Worm (Caenorhabditis elegans) whole organism, late embryonic: Measurements from ENCODE around the gene C49C3.7.

Experiments
- C08G9.2 ChIP-seq: sonication (generic microtip); optimal IDR thresholded peaks from 2 replicates; lab custom pipeline; 2016; ENCODE audit warnings: mild to moderate bottlenecking, missing genetic modification characterization, moderate library complexity, missing compliant biosample characterization
- C38D4.7 ChIP-seq: fragments of 200-800 bp; sonication (Bioruptor generic); optimal IDR thresholded peaks from 2 replicates; lab custom pipeline; 2018; ENCODE audit warnings: mild to moderate bottlenecking, missing genetic modification characterization, moderate library complexity, missing compliant biosample characterization
- F13H6.1 ChIP-seq: sonication (generic microtip); optimal IDR thresholded peaks from 2 replicates; lab custom pipeline; 2016; ENCODE audit warnings: missing genetic modification characterization, missing compliant biosample characterization
- ceh-19 ChIP-seq: fragments of 200-800 bp; sonication (Bioruptor generic); optimal IDR thresholded peaks from 2 replicates; lab custom pipeline; 2018; ENCODE audit warnings: mild to moderate bottlenecking, missing genetic modification characterization, missing compliant biosample characterization
- ceh-22 ChIP-seq: sonication (generic microtip); optimal IDR thresholded peaks from 2 replicates; lab custom pipeline; 2017; ENCODE audit warnings: missing biosample characterization, missing genetic modification characterization
- ceh-31 ChIP-seq: sonication (generic microtip); optimal IDR thresholded peaks from 2 replicates; lab custom pipeline; 2016; ENCODE audit warnings: missing genetic modification characterization, missing compliant biosample characterization
- ceh-45 ChIP-seq: fragments of 200-800 bp; sonication (Bioruptor generic); IDR thresholded peaks from 2 replicates; pipeline ENCODE4 v1.3.6; 2022; ENCODE audit warnings: missing genetic modification reagents, missing genetic modification characterization, missing compliant biosample characterization
- ceh-48 ChIP-seq: sonication (generic microtip); optimal IDR thresholded peaks from 2 replicates; lab custom pipeline; 2016; ENCODE audit warnings: missing genetic modification characterization, inconsistent platforms, missing compliant biosample characterization
- che-1 ChIP-seq: sonication (generic microtip); optimal IDR thresholded peaks from 2 replicates; lab custom pipeline; 2016; ENCODE audit warnings: mild to moderate bottlenecking, missing genetic modification characterization, missing compliant biosample characterization
- dmd-4 ChIP-seq: sonication (generic microtip); optimal IDR thresholded peaks from 2 replicates; lab custom pipeline; 2016; ENCODE audit warnings: borderline replicate concordance, missing genetic modification characterization, missing compliant biosample characterization
- dve-1 ChIP-seq: sonication (generic microtip); optimal IDR thresholded peaks from 2 replicates; lab custom pipeline; 2017; ENCODE audit warnings: antibody characterized with exemption, mild to moderate bottlenecking, missing genetic modification characterization, missing compliant biosample characterization
- elt-4 ChIP-seq: sonication (generic microtip); optimal IDR thresholded peaks from 2 replicates; lab custom pipeline; 2016; ENCODE audit warnings: missing genetic modification characterization, missing compliant biosample characterization
- hlh-13 ChIP-seq: fragments of 200-800 bp; sonication (Bioruptor generic); optimal IDR thresholded peaks from 2 replicates; lab custom pipeline; 2018; ENCODE audit warnings: mild to moderate bottlenecking, missing genetic modification characterization, missing compliant biosample characterization
- hlh-15 ChIP-seq: sonication (generic microtip); optimal IDR thresholded peaks from 2 replicates; lab custom pipeline; 2016; ENCODE audit warnings: missing genetic modification characterization, missing compliant biosample characterization
- lin-11 ChIP-seq: fragments of 200-800 bp; sonication (Bioruptor generic); optimal IDR thresholded peaks from 2 replicates; lab custom pipeline; 2018; ENCODE audit warnings: mild to moderate bottlenecking, missing genetic modification characterization, missing compliant biosample characterization
- madf-2 ChIP-seq: sonication (generic microtip); optimal IDR thresholded peaks from 2 replicates; lab custom pipeline; 2017; ENCODE audit warnings: missing genetic modification characterization, missing compliant biosample characterization
- mec-3 ChIP-seq: sonication (generic microtip); optimal IDR thresholded peaks from 2 replicates; lab custom pipeline; 2016; ENCODE audit warnings: borderline replicate concordance, missing genetic modification characterization, missing compliant biosample characterization
- odd-2 ChIP-seq: sonication (generic microtip); optimal IDR thresholded peaks from 2 replicates; lab custom pipeline; 2017; ENCODE audit warnings: antibody characterized with exemption, mild to moderate bottlenecking, missing genetic modification characterization, missing compliant biosample characterization
- pag-3 ChIP-seq: sonication (generic microtip); optimal IDR thresholded peaks from 2 replicates; lab custom pipeline; 2016; ENCODE audit warnings: missing compliant biosample characterization, missing genetic modification characterization, borderline replicate concordance
- pat-9 ChIP-seq: fragments of 200-800 bp; sonication (Bioruptor generic); optimal IDR thresholded peaks from 2 replicates; lab custom pipeline; 2018; ENCODE audit warnings: mild to moderate bottlenecking, missing genetic modification characterization, moderate library complexity, missing compliant biosample characterization
- pha-2 ChIP-seq: sonication (generic microtip); optimal IDR thresholded peaks from 2 replicates; lab custom pipeline; 2017; ENCODE audit warnings: mild to moderate bottlenecking, missing genetic modification characterization, missing compliant biosample characterization
- pha-4 ChIP-seq: fragments of 150-350 bp; optimal IDR thresholded peaks from 2 replicates; lab custom pipeline; 2018; ENCODE audit warnings: missing biosample characterization, missing genetic modification reagents, missing genetic modification characterization
- ref-2 ChIP-seq: sonication (generic microtip); optimal IDR thresholded peaks from 2 replicates; lab custom pipeline; 2016; ENCODE audit warnings: missing genetic modification characterization, missing compliant biosample characterization
- rnt-1 ChIP-seq: sonication (generic microtip); optimal IDR thresholded peaks from 2 replicates; lab custom pipeline; 2016; ENCODE audit warnings: missing genetic modification characterization, missing compliant biosample characterization
- sdc-2 ChIP-seq: sonication (generic microtip); optimal IDR thresholded peaks from 2 replicates; lab custom pipeline; 2016; ENCODE audit warnings: missing genotype, missing genetic modification characterization, missing compliant biosample characterization
- sox-4 ChIP-seq: sonication (generic microtip); optimal IDR thresholded peaks from 2 replicates; lab custom pipeline; 2017; ENCODE audit warnings: mild to moderate bottlenecking, missing genetic modification characterization, inconsistent platforms, missing compliant biosample characterization
- tbx-2 ChIP-seq: sonication (generic microtip); optimal IDR thresholded peaks from 2 replicates; lab custom pipeline; 2016; ENCODE audit warnings: missing genetic modification characterization, missing compliant biosample characterization
- zip-5 ChIP-seq: sonication (generic microtip); optimal IDR thresholded peaks from 2 replicates; lab custom pipeline; 2016; ENCODE audit warnings: missing genetic modification characterization, missing compliant biosample characterization
- ztf-16 ChIP-seq: sonication (generic microtip); optimal IDR thresholded peaks from 2 replicates; lab custom pipeline; 2017; ENCODE audit warnings: missing genetic modification characterization, missing compliant biosample characterization

Gene C49C3.7

ce11 chrIV:17380061-17380680 is 47.8 kb downstream of the C49C3.7 start, which contains the start of the genes C30H6.9 and dlat-2:
Gene C30H6.9, minus strand, starts transcription at chrIV:17380170.
Gene dlat-2, plus strand, starts transcription at chrIV:17380626.
- peak; percentile 31 for TF ChIP-seq ceh-31 (tag; lab: Kevin White, UChicago)
- TF ChIP-seq ceh-22 (tag; lab: Kevin White, UChicago), result no peak
- no peak for TF ChIP-seq C08G9.2 (tag; lab: Kevin White, UChicago)
- no peak for TF ChIP-seq pha-2 (tag; lab: Kevin White, UChicago)
- no peak for TF ChIP-seq lin-11 (tag; lab: Kevin White, UChicago)
- TF ChIP-seq madf-2 (tag; lab: Kevin White, UChicago), result no peak
- no peak for TF ChIP-seq dmd-4 (tag; lab: Kevin White, UChicago)
- no peak for TF ChIP-seq hlh-13 (GFP tag; lab: Kevin White, UChicago)
- no peak for TF ChIP-seq tbx-2 (tag; lab: Kevin White, UChicago)

- TF ChIP-seq sox-4 (no peak), ceh-19 (GFP tag; lab: Kevin White, UChicago) (no peak), hlh-15 (tag; lab: Kevin White, UChicago) (no peak), ref-2 (tag; lab: Kevin White, UChicago) (no peak), ceh-48 (tag; lab: Kevin White, UChicago) (no peak), dve-1 (tag; lab: Kevin White, UChicago) (no peak), ztf-16 (tag; lab: Kevin White, UChicago) (no peak), sdc-2 (tag; lab: Kevin White, UChicago) (no peak), lin-11 (tag; lab: Kevin White, UChicago) (no peak), pha-4 (tag; lab: Kevin White, UChicago) (no peak), pat-9 (no peak), mec-3 (tag; lab: Kevin White, UChicago) (no peak), C38D4.7 (GFP tag; lab: Kevin White, UChicago) (no peak), odd-2 (no peak), F13H6.1 (tag; lab: Kevin White, UChicago) (no peak), ceh-45 (GFP tag; lab: Robert Waterston, UW) (no peak), zip-5 (tag; lab: Kevin White, UChicago) (no peak)
- TF ChIP-seq, all 69 proteins: peak for 0
Observed at ce11 chrIV:17382029-17382428, 49.7 kb downstream of the C49C3.7 start, which contains the start of gene C30H6.8. Gene C30H6.8, plus strand, starts transcription at chrIV:17382329.

DNA sequence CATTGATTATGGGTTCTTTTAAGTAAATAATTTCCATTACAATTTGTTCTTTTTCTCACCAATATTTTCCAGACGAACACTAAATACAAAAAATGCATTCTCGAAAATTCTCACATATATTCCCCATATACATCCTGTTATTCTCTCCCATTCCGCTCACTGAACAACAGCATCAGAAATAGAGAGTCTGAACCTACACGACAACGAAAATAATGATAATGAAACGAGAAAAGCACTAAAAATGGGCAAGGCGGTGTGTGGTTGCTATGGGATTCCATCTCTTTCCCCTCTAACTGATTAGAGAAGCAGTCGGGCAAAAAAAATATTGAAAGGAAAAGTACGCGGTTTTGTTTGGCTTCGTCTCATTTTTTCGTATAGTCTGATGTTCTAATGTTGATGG is 50.7 kb downstream of the C49C3.7 start, which contains the start of gene C30H6.12:
Gene C30H6.12 (plus strand): TSS at position 301 of the 400 bp plus-strand sequence.
- TF ChIP-seq pag-3 (tag; lab: Kevin White, UChicago) (no peak), lin-11 (tag; lab: Kevin White, UChicago) (no peak), che-1 (tag; lab: Kevin White, UChicago) (no peak), rnt-1 (tag; lab: Kevin White, UChicago) (no peak), ceh-22 (tag; lab: Kevin White, UChicago) (no peak), elt-4 (no peak)
